Fruit fly (Drosophila melanogaster) whole organism, prepupa: ENCODE measurements around the gene orb.
A peak's percentile ranks its signal among the peaks of the same experiment; 100 is the strongest.

Experiments used
- Blimp-1 ChIP-seq: fragments of 200-800 bp; sonication (Bioruptor generic); optimal IDR thresholded peaks from 3 replicates; lab custom pipeline; 2017; ENCODE audit warnings: missing biosample characterization, missing genetic modification characterization, mild to moderate bottlenecking, moderate library complexity, missing genetic modification reagents
- CG10631 ChIP-seq: fragments of 200-800 bp; sonication (Bioruptor generic); optimal IDR thresholded peaks from 2 replicates; lab custom pipeline; 2016; ENCODE audit warnings: missing biosample characterization, missing genetic modification characterization
- CG10669 ChIP-seq: fragments of 200-800 bp; sonication (Bioruptor generic); optimal IDR thresholded peaks from 3 replicates; lab custom pipeline; 2018; ENCODE audit warnings: missing biosample characterization, mild to moderate bottlenecking, missing genetic modification characterization, moderate library complexity
- CG11294 ChIP-seq: fragments of 200-800 bp; sonication (Bioruptor generic); IDR thresholded peaks from 2 replicates; pipeline ENCODE4 v1.3.6; 2022; ENCODE audit warnings: missing biosample characterization, missing genetic modification characterization
- CG11762 ChIP-seq: fragments of 200-800 bp; sonication (Bioruptor generic); optimal IDR thresholded peaks from 3 replicates; lab custom pipeline; 2016; ENCODE audit warnings: missing biosample characterization, missing genetic modification characterization; ENCODE audit not compliant: insufficient read depth
- CG11902 ChIP-seq: fragments of 200-800 bp; sonication (Bioruptor generic); optimal IDR thresholded peaks from 3 replicates; lab custom pipeline; 2016; ENCODE audit warnings: missing biosample characterization, missing genetic modification characterization
- CG1621 ChIP-seq: fragments of 200-800 bp; sonication (Bioruptor generic); optimal IDR thresholded peaks from 3 replicates; lab custom pipeline; 2018; ENCODE audit warnings: missing biosample characterization, mild to moderate bottlenecking, missing genetic modification characterization
- CG16779 ChIP-seq: fragments of 200-800 bp; sonication (Bioruptor generic); optimal IDR thresholded peaks from 3 replicates; lab custom pipeline; 2017; ENCODE audit warnings: missing biosample characterization, mild to moderate bottlenecking, missing genetic modification characterization
- CG3032 ChIP-seq: fragments of 200-800 bp; optimal IDR thresholded peaks from 2 replicates; lab custom pipeline; 2019; ENCODE audit warnings: missing biosample characterization, mild to moderate bottlenecking, missing genetic modification characterization, moderate library complexity
- CG31627 ChIP-seq: fragments of 200-800 bp; sonication (Bioruptor generic); optimal IDR thresholded peaks from 3 replicates; lab custom pipeline; 2016; ENCODE audit warnings: missing biosample characterization, missing genetic modification characterization
- CG32006 ChIP-seq: fragments of 200-800 bp; sonication (Bioruptor generic); optimal IDR thresholded peaks from 3 replicates; lab custom pipeline; 2017; ENCODE audit warnings: missing biosample characterization, mild to moderate bottlenecking, missing genetic modification characterization
- CG34406 ChIP-seq: fragments of 200-800 bp; sonication (Bioruptor generic); optimal IDR thresholded peaks from 3 replicates; lab custom pipeline; 2016; ENCODE audit warnings: missing biosample characterization, missing genetic modification characterization
- CG3919 ChIP-seq: fragments of 200-800 bp; sonication (Bioruptor generic); optimal IDR thresholded peaks from 3 replicates; lab custom pipeline; 2016; ENCODE audit warnings: missing biosample characterization, missing genetic modification characterization
- CG4318 ChIP-seq: fragments of 200-800 bp; sonication (Bioruptor generic); optimal IDR thresholded peaks from 3 replicates; lab custom pipeline; 2017; ENCODE audit warnings: missing biosample characterization, mild to moderate bottlenecking, missing genetic modification characterization
- CG6276 ChIP-seq: fragments of 200-800 bp; sonication (Bioruptor generic); optimal IDR thresholded peaks from 2 replicates; lab custom pipeline; 2017; ENCODE audit warnings: missing biosample characterization, mild to moderate bottlenecking, missing genetic modification characterization
- CG6792 ChIP-seq: fragments of 200-800 bp; sonication (Bioruptor generic); optimal IDR thresholded peaks from 3 replicates; lab custom pipeline; 2016; ENCODE audit warnings: missing biosample characterization, missing genetic modification characterization
- CG6854 ChIP-seq: fragments of 200-800 bp; sonication (Bioruptor generic); optimal IDR thresholded peaks from 2 replicates; lab custom pipeline; 2017; ENCODE audit warnings: missing biosample characterization, mild to moderate bottlenecking, missing genetic modification characterization
- CG7368 ChIP-seq: fragments of 200-800 bp; sonication (Bioruptor generic); optimal IDR thresholded peaks from 3 replicates; lab custom pipeline; 2016; ENCODE audit warnings: missing biosample characterization, missing genetic modification characterization
- CG8119 ChIP-seq: fragments of 200-800 bp; sonication (Bioruptor generic); IDR thresholded peaks from 3 replicates; pipeline ENCODE4 v1.3.6; 2022; ENCODE audit warnings: missing biosample characterization, missing genetic modification characterization
- CG8319 ChIP-seq: fragments of 200-800 bp; sonication (Bioruptor generic); optimal IDR thresholded peaks from 3 replicates; lab custom pipeline; 2016; ENCODE audit warnings: missing biosample characterization, missing genetic modification characterization
- CG8632 ChIP-seq: fragments of 200-800 bp; sonication (Bioruptor generic); optimal IDR thresholded peaks from 3 replicates; lab custom pipeline; 2016; ENCODE audit warnings: missing biosample characterization, missing genetic modification characterization
- CG9139 ChIP-seq: fragments of 200-800 bp; sonication (Bioruptor generic); optimal IDR thresholded peaks from 3 replicates; lab custom pipeline; 2017; ENCODE audit warnings: missing biosample characterization, mild to moderate bottlenecking, missing genetic modification characterization
- Eip75B ChIP-seq: fragments of 200-800 bp; sonication (Bioruptor generic); optimal IDR thresholded peaks from 3 replicates; lab custom pipeline; 2016; ENCODE audit warnings: missing biosample characterization, missing genetic modification characterization
- Eip78C ChIP-seq: fragments of 200-800 bp; sonication (Bioruptor generic); peaks from one replicate; lab custom pipeline; 2016; ENCODE audit warnings: missing biosample characterization, missing genetic modification characterization
- Eip93F ChIP-seq: fragments of 200-800 bp; sonication (Bioruptor generic); optimal IDR thresholded peaks from 2 replicates; lab custom pipeline; 2016; ENCODE audit warnings: missing biosample characterization, mild to moderate bottlenecking, missing genetic modification characterization
- Ets21C ChIP-seq: fragments of 200-800 bp; sonication (Bioruptor generic); optimal IDR thresholded peaks from 3 replicates; lab custom pipeline; 2016; ENCODE audit warnings: missing biosample characterization, missing genetic modification characterization
- Ets96B ChIP-seq: fragments of 200-800 bp; optimal IDR thresholded peaks from 2 replicates; lab custom pipeline; 2019; ENCODE audit warnings: missing biosample characterization, mild to moderate bottlenecking, missing genetic modification characterization, moderate library complexity
- Gug ChIP-seq: fragments of 200-800 bp; sonication (Bioruptor generic); IDR thresholded peaks from 2 replicates; pipeline ENCODE4 v1.3.6; 2022; ENCODE audit warnings: missing biosample characterization, missing genetic modification characterization
- Hr38 ChIP-seq: sonication (Bioruptor generic); optimal IDR thresholded peaks from 2 replicates; lab custom pipeline; 2016; ENCODE audit warnings: missing biosample characterization, missing genetic modification characterization
- Hr39 ChIP-seq: fragments of 200-800 bp; sonication (Bioruptor generic); optimal IDR thresholded peaks from 2 replicates; lab custom pipeline; 2016; ENCODE audit warnings: missing biosample characterization, missing genetic modification characterization
- Met ChIP-seq: fragments of 200-800 bp; sonication (Bioruptor generic); optimal IDR thresholded peaks from 3 replicates; lab custom pipeline; 2016; ENCODE audit warnings: missing biosample characterization, missing genetic modification characterization
- Smox ChIP-seq: fragments of 200-800 bp; sonication (Bioruptor generic); optimal IDR thresholded peaks from 3 replicates; lab custom pipeline; 2016; ENCODE audit warnings: missing biosample characterization, missing genetic modification characterization
- Sox102F ChIP-seq: fragments of 200-800 bp; sonication (Bioruptor generic); optimal IDR thresholded peaks from 2 replicates; lab custom pipeline; 2016; ENCODE audit warnings: missing biosample characterization, mild to moderate bottlenecking, missing genetic modification characterization
- Sox14 ChIP-seq: fragments of 200-800 bp; sonication (Bioruptor generic); optimal IDR thresholded peaks from 3 replicates; lab custom pipeline; 2016; ENCODE audit warnings: missing biosample characterization, missing genetic modification characterization
- Sox15 ChIP-seq: fragments of 200-800 bp; sonication (Bioruptor generic); optimal IDR thresholded peaks from 3 replicates; lab custom pipeline; 2016; ENCODE audit warnings: missing biosample characterization, missing genetic modification characterization
- acj6 ChIP-seq: fragments of 200-800 bp; sonication (Bioruptor generic); optimal IDR thresholded peaks from 3 replicates; lab custom pipeline; 2016; ENCODE audit warnings: missing biosample characterization, missing genetic modification characterization
- cyc ChIP-seq: fragments of 200-800 bp; sonication (Bioruptor generic); optimal IDR thresholded peaks from 3 replicates; lab custom pipeline; 2016; ENCODE audit warnings: missing biosample characterization, missing genetic modification characterization
- dsx ChIP-seq: fragments of 200-800 bp; optimal IDR thresholded peaks from 3 replicates; lab custom pipeline; 2019; ENCODE audit warnings: missing biosample characterization, mild to moderate bottlenecking, missing genetic modification characterization, moderate library complexity; ENCODE audit not compliant: poor library complexity, severe bottlenecking
- eg ChIP-seq: fragments of 200-800 bp; sonication (Bioruptor generic); IDR thresholded peaks from 3 replicates; pipeline ENCODE4 v1.3.6; 2022; ENCODE audit warnings: missing biosample characterization, missing genetic modification characterization
- esn ChIP-seq: fragments of 200-800 bp; sonication (Bioruptor generic); optimal IDR thresholded peaks from 2 replicates; lab custom pipeline; 2016; ENCODE audit warnings: missing biosample characterization, mild to moderate bottlenecking, missing genetic modification characterization, moderate library complexity
- fd59A ChIP-seq: fragments of 200-800 bp; sonication (Bioruptor generic); optimal IDR thresholded peaks from 2 replicates; lab custom pipeline; 2017; ENCODE audit warnings: missing biosample characterization, mild to moderate bottlenecking, missing genetic modification characterization, missing genetic modification reagents
- fd85E ChIP-seq: fragments of 200-800 bp; sonication (Bioruptor generic); optimal IDR thresholded peaks from 3 replicates; lab custom pipeline; 2016; ENCODE audit warnings: missing biosample characterization, missing genetic modification characterization
- fkh ChIP-seq: fragments of 200-800 bp; sonication (Bioruptor generic); optimal IDR thresholded peaks from 3 replicates; lab custom pipeline; 2017; ENCODE audit warnings: missing biosample characterization, mild to moderate bottlenecking, missing genetic modification characterization, moderate library complexity
- lz ChIP-seq: fragments of 200-800 bp; sonication (Bioruptor generic); optimal IDR thresholded peaks from 3 replicates; lab custom pipeline; 2016; ENCODE audit warnings: missing biosample characterization, missing genetic modification characterization
- pdm3 ChIP-seq: fragments of 200-800 bp; sonication (Bioruptor generic); optimal IDR thresholded peaks from 3 replicates; lab custom pipeline; 2016; ENCODE audit warnings: missing biosample characterization, missing genetic modification characterization
- ss ChIP-seq, 2 experiments: fragments of 200-800 bp; sonication (Bioruptor generic); optimal IDR thresholded peaks; 2 replicates in 1 of 2; 3 replicates in 1 of 2; lab custom pipeline; 2017 to 2018; ENCODE audit warnings: mild to moderate bottlenecking in 2 of 2, missing biosample characterization in 2 of 2, missing genetic modification characterization in 2 of 2, moderate library complexity in 1 of 2
- svp ChIP-seq: fragments of 200-800 bp; sonication (Bioruptor generic); peaks from one replicate; lab custom pipeline; 2016; ENCODE audit warnings: missing biosample characterization, missing genetic modification characterization
- topi ChIP-seq: fragments of 200-800 bp; sonication (Bioruptor generic); optimal IDR thresholded peaks from 3 replicates; lab custom pipeline; 2016; ENCODE audit warnings: missing biosample characterization, missing genetic modification characterization
- vri ChIP-seq: fragments of 200-800 bp; sonication (Bioruptor generic); optimal IDR thresholded peaks from 3 replicates; lab custom pipeline; 2016; ENCODE audit warnings: missing biosample characterization, mild to moderate bottlenecking, missing genetic modification characterization

Gene orb

DNA sequence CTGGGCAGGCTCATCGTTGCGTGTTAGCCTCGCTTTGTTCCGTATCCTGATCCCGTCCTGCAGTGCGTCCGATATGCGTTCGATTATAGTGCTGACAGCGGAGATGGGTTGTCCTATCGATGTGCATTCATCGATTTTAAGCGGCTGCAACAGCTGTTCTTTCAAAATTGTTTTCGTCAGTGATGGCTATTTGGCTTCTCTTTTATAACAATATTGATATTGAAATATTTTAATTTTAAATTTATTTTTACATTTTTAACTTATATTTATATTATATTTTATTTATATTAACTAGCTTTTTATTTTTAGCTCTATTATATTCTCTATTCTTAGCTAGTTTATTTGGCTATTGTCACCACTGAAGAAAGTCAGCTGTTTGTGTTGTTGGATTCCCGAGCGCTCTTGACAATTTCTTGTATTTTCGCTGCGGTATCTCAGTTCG, 22.6 kb downstream of the orb start, which contains the start of the genes wda and Pex11c (continued):
- TF ChIP-seq Hr39 (GFP tag; lab: Kevin White, UChicago) (peak; percentile 56), CG9139 (GFP tag; lab: Kevin White, UChicago) (no peak), CG6792 (peak; percentile 78), CG10669 (GFP tag; lab: Kevin White, UChicago) (peak; percentile 54), Sox15 (GFP tag; lab: Kevin White, UChicago) (peak; percentile 67), Eip93F (GFP tag; lab: Kevin White, UChicago) (peak; percentile 63), svp (GFP tag; lab: Kevin White, UChicago) (no peak), CG4318 (GFP tag; lab: Kevin White, UChicago) (peak; percentile 56), CG11902 (GFP tag; lab: Kevin White, UChicago) (peak; percentile 16), CG3032 (peak; percentile 86), Sox14 (GFP tag; lab: Kevin White, UChicago) (peak; percentile 41), CG6854 (no peak), Ets96B (tag; lab: Kevin White, UChicago) (peak; percentile 84), CG31627 (GFP tag; lab: Kevin White, UChicago) (peak; percentile 49), CG16779 (tag; lab: Kevin White, UChicago) (no peak), CG8119 (GFP tag; lab: Robert Waterston, UW) (peak; percentile 80; the same call in 2 of the 3 replicates), CG7368 (GFP tag; lab: Kevin White, UChicago) (peak; percentile 28), dsx (GFP tag; lab: Kevin White, UChicago) (peak; percentile 78), CG11294 (GFP tag; lab: Robert Waterston, UW) (peak; percentile 62; the same call in 1 of the 2 replicates), Ets21C (GFP tag; lab: Kevin White, UChicago) (no peak), vri (peak; percentile 67), Blimp-1 (no peak), cyc (GFP tag; lab: Kevin White, UChicago) (peak; percentile 33), CG10631 (peak; percentile 87), Hr38 (no peak), CG34406 (GFP tag; lab: Kevin White, UChicago) (peak; percentile 78), CG1621 (tag; lab: Kevin White, UChicago) (peak; percentile 44), topi (GFP tag; lab: Kevin White, UChicago) (peak; percentile 39), fd85E (GFP tag; lab: Kevin White, UChicago) (no peak), fkh (GFP tag; lab: Kevin White, UChicago) (peak; percentile 54), fd59A (GFP tag; lab: Kevin White, UChicago) (peak; percentile 0), Gug (GFP tag; lab: Robert Waterston, UW) (no peak; the same call in none of the 2 replicates), Sox102F (GFP tag; lab: Kevin White, UChicago) (peak; percentile 58), Met (GFP tag; lab: Kevin White, UChicago) (peak; percentile 53), Eip75B (peak; percentile 12), CG8632 (peak; percentile 82), eg (GFP tag; lab: Robert Waterston, UW) (no peak; the same call in 2 of the 3 replicates), Smox (GFP tag; lab: Kevin White, UChicago) (no peak), esn (peak; percentile 78)

DNA sequence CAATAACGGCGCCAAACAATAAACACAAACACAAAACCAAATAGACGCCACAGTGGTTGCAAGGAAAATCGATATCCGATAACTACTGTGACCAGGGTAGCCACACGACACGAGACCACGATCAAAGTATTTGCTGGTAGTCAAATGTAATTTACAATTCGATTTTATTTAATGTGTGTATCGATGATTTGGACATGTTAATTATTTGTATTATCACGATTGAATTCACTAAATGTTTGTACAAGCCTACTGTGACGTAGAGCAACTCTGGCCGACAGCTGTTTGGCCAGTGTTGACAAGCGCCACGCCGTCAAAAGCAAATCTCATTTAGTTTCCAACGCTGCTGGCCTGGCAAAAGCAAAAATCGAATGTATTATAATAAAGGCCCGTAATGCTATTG, 29.4 kb downstream of the orb start, which contains the start of the genes Rad60 and EloA:
Gene Rad60, minus strand, starts transcription at position 222 of the 400 bp plus-strand sequence.
Gene EloA, plus strand, starts transcription at position 308 of the 400 bp plus-strand sequence.
- TF ChIP-seq CG11902 (GFP tag; lab: Kevin White, UChicago): peak; percentile 42
- TF ChIP-seq lz (GFP tag; lab: Kevin White, UChicago): peak; percentile 85
- TF ChIP-seq CG11762 (GFP tag; lab: Kevin White, UChicago): peak; percentile 70
- TF ChIP-seq Eip78C (GFP tag; lab: Kevin White, UChicago): peak; percentile 91
- TF ChIP-seq Hr39 (GFP tag; lab: Kevin White, UChicago): peak; percentile 83
- TF ChIP-seq CG3919 (GFP tag; lab: Kevin White, UChicago): peak; percentile 83
- TF ChIP-seq Gug (GFP tag; lab: Robert Waterston, UW): peak; percentile 43; the same call in 1 of the 2 replicates
- peak; percentile 84 for TF ChIP-seq pdm3
- TF ChIP-seq dsx (GFP tag; lab: Kevin White, UChicago): peak; percentile 43
- peak; percentile 16 for TF ChIP-seq CG4318 (GFP tag; lab: Kevin White, UChicago)
- TF ChIP-seq cyc (GFP tag; lab: Kevin White, UChicago): peak; percentile 81
- TF ChIP-seq CG6276: no peak
- peak; percentile 43 for TF ChIP-seq Hr38
- peak; percentile 87 for TF ChIP-seq esn
- TF ChIP-seq CG8319 (GFP tag; lab: Kevin White, UChicago): peak; percentile 56
- peak; percentile 80 for TF ChIP-seq acj6 (GFP tag; lab: Kevin White, UChicago)
- peak; percentile 50 for TF ChIP-seq CG10669 (GFP tag; lab: Kevin White, UChicago)
- TF ChIP-seq CG8119 (GFP tag; lab: Robert Waterston, UW): no peak
- TF ChIP-seq CG32006 (GFP tag; lab: Kevin White, UChicago): peak; percentile 59
- peak; percentile 80 for TF ChIP-seq topi (GFP tag; lab: Kevin White, UChicago)
- peak; percentile 83 for TF ChIP-seq CG31627 (GFP tag; lab: Kevin White, UChicago)
- no peak for TF ChIP-seq CG16779 (tag; lab: Kevin White, UChicago)
- no peak for TF ChIP-seq fd85E (GFP tag; lab: Kevin White, UChicago)
- peak; percentile 75 for TF ChIP-seq Met (GFP tag; lab: Kevin White, UChicago)
- TF ChIP-seq ss (GFP tag; optimal IDR thresholded peaks at IDR 0.05; lab: Kevin White, UChicago): peak in 1 of 2 experiments; percentile 16
